Worm (Caenorhabditis elegans): ENCODE measurements around the gene F52B11.5.
A peak's percentile ranks its signal among the peaks of the same experiment; 100 is the strongest.

F52B11.5 gene

ce11 chrIV:14119327-14119726 is 16.3 kb upstream of the F52B11.5 start:
- TF ChIP-seq nfya-1 (tag; optimal IDR thresholded peaks at IDR 0.05; ENCODE audit: insufficient read depth): peak; percentile 81
- TF ChIP-seq nhr-77 (tag; optimal IDR thresholded peaks at IDR 0.05): no peak

DNA sequence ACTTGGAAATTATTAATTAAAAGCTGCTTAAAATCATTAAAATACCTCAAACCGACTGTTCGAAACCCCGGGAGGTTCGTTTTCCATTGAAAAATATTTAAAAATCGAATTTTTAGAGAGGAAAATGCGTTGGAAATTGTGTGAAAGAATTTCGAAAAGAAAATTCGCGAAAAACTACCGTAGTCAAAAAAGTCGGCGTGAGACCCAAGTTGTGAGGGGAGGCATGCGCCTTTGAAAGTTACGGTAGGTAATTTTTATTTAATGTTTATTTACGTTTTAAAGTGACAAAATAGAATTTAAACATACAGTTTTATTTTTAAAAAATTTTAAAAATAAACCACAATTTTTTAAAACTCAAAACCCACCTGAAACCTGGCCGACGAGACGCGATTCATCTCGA is 12.5 kb upstream of the F52B11.5 start:
- TF ChIP-seq snpc-4 (tag; optimal IDR thresholded peaks at IDR 0.05): peak; percentile 51
- no peak for TF ChIP-seq unc-39 (tag; optimal IDR thresholded peaks at IDR 0.05)
- no peak for TF ChIP-seq nhr-28 (tag; optimal IDR thresholded peaks at IDR 0.05)
- TF ChIP-seq nhr-76 (tag; optimal IDR thresholded peaks at IDR 0.05): no peak
- no peak for TF ChIP-seq nhr-25 (tag; optimal IDR thresholded peaks at IDR 0.05)
- TF ChIP-seq nfya-1 (tag; optimal IDR thresholded peaks at IDR 0.05; ENCODE audit: insufficient read depth): no peak

DNA sequence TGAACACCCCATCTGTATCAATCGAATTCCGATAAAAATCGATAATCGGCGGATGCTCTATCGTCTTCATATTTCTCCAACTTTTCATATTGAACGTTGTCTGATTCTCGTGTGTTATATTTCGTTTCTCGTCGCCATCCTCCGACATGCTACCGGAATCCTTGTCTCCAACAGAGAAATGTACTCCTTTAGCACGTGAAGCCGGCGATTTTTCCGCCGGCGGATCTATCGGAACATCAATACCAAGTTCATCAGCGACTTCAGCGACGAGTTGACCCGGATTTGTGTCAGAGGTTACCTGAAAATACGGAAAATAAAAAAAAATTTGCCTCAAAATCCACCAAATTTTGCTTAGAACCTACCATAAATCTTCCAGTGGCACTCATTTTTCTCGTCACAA is 12.0 kb upstream of the F52B11.5 start:
- no peak for TF ChIP-seq egl-27 (tag; optimal IDR thresholded peaks at IDR 0.05)

- no peak for TF ChIP-seq fos-1 (tag; optimal IDR thresholded peaks at IDR 0.05)
- TF ChIP-seq ceh-82 (tag; optimal IDR thresholded peaks at IDR 0.05): no peak
- no peak for TF ChIP-seq pha-4 (tag; optimal IDR thresholded peaks at IDR 0.05)
- no peak for TF ChIP-seq lsy-12 (tag; optimal IDR thresholded peaks at IDR 0.05)
- TF ChIP-seq egl-27 (tag; optimal IDR thresholded peaks at IDR 0.05): no peak
- TF ChIP-seq snpc-4 (tag; optimal IDR thresholded peaks at IDR 0.05): no peak
- no peak for TF ChIP-seq fkh-2 (tag; optimal IDR thresholded peaks at IDR 0.05)
- TF ChIP-seq lin-15B (tag; optimal IDR thresholded peaks at IDR 0.05): no peak
- TF ChIP-seq nhr-23 (tag; optimal IDR thresholded peaks at IDR 0.05): no peak
- TF ChIP-seq skn-1 (tag; optimal IDR thresholded peaks at IDR 0.05): no peak
- TF ChIP-seq nhr-12 (tag; optimal IDR thresholded peaks at IDR 0.05): no peak
- no peak for TF ChIP-seq nhr-77 (tag; optimal IDR thresholded peaks at IDR 0.05)
- no peak for TF ChIP-seq sea-2 (GFP tag; optimal IDR thresholded peaks at IDR 0.05)
Observed at ce11 chrIV:14114357-14114756, 11.3 kb upstream of the F52B11.5 start.

DNA sequence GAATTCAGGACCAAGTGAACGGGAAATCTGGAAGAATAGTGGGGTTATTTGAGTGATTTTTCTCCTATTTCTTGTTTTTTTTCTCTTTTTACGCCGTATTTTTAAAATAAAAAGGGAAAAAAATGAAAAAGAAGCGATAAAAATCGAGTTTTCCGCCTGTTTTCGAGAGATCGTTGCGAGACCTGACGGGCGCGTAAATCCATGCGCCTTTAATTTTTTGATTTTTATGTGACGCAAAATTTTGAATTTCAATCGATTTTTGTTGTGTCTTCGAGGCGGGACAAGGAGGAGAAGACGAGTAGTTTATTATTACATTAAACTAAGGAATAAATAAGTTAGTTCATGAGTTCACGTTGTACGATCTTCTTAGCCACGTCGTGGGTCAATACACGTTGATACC is 10.6 kb upstream of the F52B11.5 start:
- TF ChIP-seq lin-39 (tag; optimal IDR thresholded peaks at IDR 0.05) (no peak), ama-1 (optimal IDR thresholded peaks at IDR 0.05) (no peak)

DNA sequence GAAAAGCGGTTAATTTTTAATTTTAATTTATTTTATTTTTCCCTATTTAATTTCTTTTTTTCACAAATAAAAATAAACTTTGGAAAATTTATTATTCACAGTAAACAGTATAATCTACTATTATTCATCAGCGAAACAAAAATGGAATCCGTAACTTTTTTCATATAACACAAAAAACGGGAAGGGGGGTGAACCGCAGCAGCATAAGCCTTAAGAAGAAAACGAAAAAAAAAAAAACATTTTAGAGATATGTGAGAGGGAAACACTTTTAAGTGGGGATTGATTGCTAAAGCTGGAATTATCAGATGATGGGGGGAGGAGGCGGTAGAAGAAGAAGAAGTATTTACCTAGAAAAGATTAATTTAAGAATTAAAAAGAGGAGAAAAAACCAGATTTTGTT is 4.6 kb upstream of the F52B11.5 start:
- TF ChIP-seq nhr-23 (tag; optimal IDR thresholded peaks at IDR 0.05) (no peak), daf-12 (tag; optimal IDR thresholded peaks at IDR 0.05) (no peak), nhr-77 (tag; optimal IDR thresholded peaks at IDR 0.05) (no peak), jun-1 (tag; optimal IDR thresholded peaks at IDR 0.05) (no peak), ceh-82 (tag; optimal IDR thresholded peaks at IDR 0.05) (no peak), ama-1 (optimal IDR thresholded peaks at IDR 0.05) (no peak), zag-1 (tag; optimal IDR thresholded peaks at IDR 0.05) (no peak), fkh-10 (GFP tag; optimal IDR thresholded peaks at IDR 0.05) (no peak), fkh-2 (tag; optimal IDR thresholded peaks at IDR 0.05) (no peak), mml-1 (tag; optimal IDR thresholded peaks at IDR 0.05) (no peak), nhr-76 (tag; optimal IDR thresholded peaks at IDR 0.05) (no peak), fos-1 (tag; optimal IDR thresholded peaks at IDR 0.05) (no peak), tbx-2 (tag; optimal IDR thresholded peaks at IDR 0.05) (no peak), R02D3.7 (tag; optimal IDR thresholded peaks at IDR 0.05) (no peak)

DNA sequence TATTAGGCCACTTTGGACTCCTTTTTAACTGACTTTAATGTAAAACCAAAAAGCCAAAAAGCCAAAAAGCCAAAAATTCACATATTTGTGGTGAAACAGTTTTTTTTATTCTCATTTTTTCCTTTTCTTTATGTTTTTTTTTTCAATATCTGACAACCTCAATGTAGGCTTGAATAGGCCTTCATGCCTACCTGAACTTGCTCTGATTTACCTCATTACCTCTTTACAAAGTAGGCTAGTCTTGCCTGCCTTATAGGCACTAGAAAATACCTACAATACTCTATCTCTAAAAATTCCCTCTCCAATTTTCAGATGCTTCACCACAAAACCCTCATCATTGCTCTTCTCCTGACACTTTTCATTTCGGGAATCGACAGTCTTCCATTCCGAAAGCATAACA is 3.2 kb upstream of the F52B11.5 start, which contains the start of gene ins-34:
Gene ins-34 (plus strand): TSS at position 301 of the 400 bp plus-strand sequence.
- TF ChIP-seq nhr-76 (tag; optimal IDR thresholded peaks at IDR 0.05) (no peak), ceh-9 (tag; optimal IDR thresholded peaks at IDR 0.05) (no peak), egl-27 (tag; optimal IDR thresholded peaks at IDR 0.05) (no peak), pqm-1 (tag; optimal IDR thresholded peaks at IDR 0.05) (no peak), lin-39 (tag; optimal IDR thresholded peaks at IDR 0.05) (no peak)

ce11 chrIV:14104745-14105144 is 1.7 kb upstream of the F52B11.5 start:
- TF ChIP-seq hmg-11 (tag; optimal IDR thresholded peaks at IDR 0.05): no peak
